Worm (Caenorhabditis elegans): Measurements from ENCODE around the gene fut-4.

fut-4 gene

DNA sequence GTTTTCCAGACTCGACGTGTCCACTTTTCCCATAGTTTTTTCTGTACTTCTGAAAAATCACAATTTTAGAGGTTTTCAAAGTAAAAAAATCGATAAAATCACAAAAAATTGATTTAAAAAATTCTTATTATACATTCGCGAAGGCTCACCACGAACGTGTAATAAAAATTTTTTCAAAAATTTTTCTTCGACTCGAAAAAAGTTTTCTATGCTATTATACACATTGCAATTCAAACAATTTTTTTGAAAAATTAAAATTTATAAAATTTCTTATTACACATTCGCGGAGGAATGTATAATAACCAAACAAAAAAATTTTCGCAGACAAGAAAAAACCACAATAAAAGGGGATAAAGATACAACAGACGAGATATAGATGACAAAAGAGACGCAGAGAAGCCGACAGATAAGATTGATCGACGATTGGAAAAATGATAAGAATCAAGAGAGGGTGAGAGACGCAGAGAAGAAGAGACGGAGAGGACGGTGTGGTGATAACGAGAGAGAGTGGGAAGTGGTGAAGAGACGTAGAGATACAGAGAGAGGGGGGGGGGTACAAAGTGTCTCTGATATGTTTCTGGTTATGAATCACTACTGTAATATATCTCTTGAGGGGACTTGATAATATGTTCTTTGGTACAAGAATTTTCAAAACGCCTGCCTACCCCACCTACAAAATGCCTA is 21.6 kb downstream of the fut-4 start, which contains the start of gene nhr-119 (continued):
- TF ChIP-seq mep-1 (tag; optimal IDR thresholded peaks at IDR 0.05) (peak; percentile 52), efl-3 (GFP tag; optimal IDR thresholded peaks at IDR 0.05) (no peak), lin-13 (GFP tag; optimal IDR thresholded peaks at IDR 0.05) (peak; percentile 26), nhr-237 (tag; optimal IDR thresholded peaks at IDR 0.05) (no peak), fkh-8 (tag; optimal IDR thresholded peaks at IDR 0.05) (no peak), egl-13 (tag; optimal IDR thresholded peaks at IDR 0.05) (no peak), skn-1 (tag; optimal IDR thresholded peaks at IDR 0.05) (peak; percentile 4), dpl-1 (GFP tag; optimal IDR thresholded peaks at IDR 0.05) (peak; percentile 32 to 58 (median 34)), sup-37 (GFP tag; optimal IDR thresholded peaks at IDR 0.05) (no peak), irx-1 (tag; optimal IDR thresholded peaks at IDR 0.05) (peak; percentile 28), ama-1 (optimal IDR thresholded peaks at IDR 0.05) (peak; percentile 0), xbp-1 (tag; optimal IDR thresholded peaks at IDR 0.05) (peak; percentile 50), nhr-12 (tag; optimal IDR thresholded peaks at IDR 0.05) (no peak)

DNA sequence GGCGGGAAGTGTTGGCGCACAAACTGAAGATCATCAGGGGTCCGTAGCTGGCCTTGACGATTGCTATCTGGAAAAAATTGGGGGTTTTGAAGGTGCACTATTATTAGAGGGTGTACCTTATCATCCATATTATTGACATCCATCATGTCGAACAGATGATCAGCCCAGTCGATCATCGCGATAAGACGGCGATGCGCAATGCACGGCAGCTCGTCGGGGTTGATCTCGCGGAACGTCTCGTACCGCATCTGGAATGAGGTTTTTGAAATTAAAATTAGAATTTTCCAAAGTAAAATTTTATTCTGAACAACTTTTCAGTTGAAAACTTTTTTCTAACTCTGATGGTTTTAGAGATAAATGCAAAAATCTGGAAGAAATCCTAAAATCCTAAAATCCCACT is 24.4 kb downstream of the fut-4 start:
- TF ChIP-seq efl-1 (optimal IDR thresholded peaks at IDR 0.05) = no peak
- TF ChIP-seq efl-1 (GFP tag; optimal IDR thresholded peaks at IDR 0.05 in 1 of 2) = peak in 1 of 2 experiments; percentile 63
- TF ChIP-seq ztf-11 (tag; optimal IDR thresholded peaks at IDR 0.05) = no peak
- no peak for TF ChIP-seq F16B12.6 (tag; optimal IDR thresholded peaks at IDR 0.05)

DNA sequence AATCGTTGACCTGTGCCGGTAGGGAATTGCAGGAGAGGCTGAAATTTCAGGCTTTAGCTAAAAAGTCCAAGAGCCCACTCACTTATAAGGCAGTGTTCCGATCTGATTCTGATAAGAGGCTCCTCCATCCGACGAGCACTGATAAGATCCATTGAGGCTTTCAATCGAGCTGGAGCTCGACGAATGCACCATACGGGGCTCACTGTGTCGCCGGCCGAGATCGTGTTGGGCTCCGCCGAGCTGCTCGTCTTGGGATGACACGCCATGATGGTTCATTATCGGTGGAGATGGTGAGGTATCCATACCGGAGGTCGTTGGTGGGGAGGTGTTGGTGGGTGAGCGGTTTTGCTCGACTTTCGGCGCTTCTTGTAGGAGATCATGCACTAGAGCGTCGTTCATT is 25.9 kb downstream of the fut-4 start:
- TF ChIP-seq efl-1 (optimal IDR thresholded peaks at IDR 0.05) (no peak), efl-1 (GFP tag; optimal IDR thresholded peaks at IDR 0.05 in 1 of 2) (peak in 1 of 2 experiments; percentile 87), blmp-1 (tag; optimal IDR thresholded peaks at IDR 0.05) (no peak), nhr-20 (tag; optimal IDR thresholded peaks at IDR 0.05) (no peak), dsc-1 (tag; optimal IDR thresholded peaks at IDR 0.05) (no peak)

DNA sequence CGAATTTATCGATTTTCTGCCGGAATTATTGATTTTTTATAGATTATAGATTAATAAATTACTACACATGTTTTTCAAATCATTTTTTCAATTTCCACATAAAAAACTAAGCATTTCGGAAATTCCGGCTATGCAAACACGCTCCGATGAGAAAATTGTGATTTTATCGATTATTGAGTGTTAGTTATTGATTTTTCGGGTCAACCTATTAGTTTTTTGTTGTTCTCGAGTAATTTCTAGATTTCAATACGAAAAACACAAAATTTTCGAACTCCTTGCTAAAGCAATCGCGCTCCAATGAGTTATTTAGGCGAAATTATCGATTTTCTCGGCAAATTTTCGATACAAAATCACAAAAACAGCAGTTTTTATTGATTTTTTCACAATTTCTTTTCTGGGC is 26.9 kb downstream of the fut-4 start:
- no peak for TF ChIP-seq fkh-8 (tag; optimal IDR thresholded peaks at IDR 0.05)
- TF ChIP-seq nhr-76 (tag; optimal IDR thresholded peaks at IDR 0.05) = no peak
- no peak for TF ChIP-seq fkh-10 (GFP tag; optimal IDR thresholded peaks at IDR 0.05)
- no peak for TF ChIP-seq fkh-4 (tag; optimal IDR thresholded peaks at IDR 0.05; ENCODE audit: borderline replicate concordance)
- no peak for TF ChIP-seq hlh-17 (GFP tag; optimal IDR thresholded peaks at IDR 0.05; ENCODE audit: borderline replicate concordance)
- TF ChIP-seq F16B12.6 (tag; optimal IDR thresholded peaks at IDR 0.05) = no peak

DNA sequence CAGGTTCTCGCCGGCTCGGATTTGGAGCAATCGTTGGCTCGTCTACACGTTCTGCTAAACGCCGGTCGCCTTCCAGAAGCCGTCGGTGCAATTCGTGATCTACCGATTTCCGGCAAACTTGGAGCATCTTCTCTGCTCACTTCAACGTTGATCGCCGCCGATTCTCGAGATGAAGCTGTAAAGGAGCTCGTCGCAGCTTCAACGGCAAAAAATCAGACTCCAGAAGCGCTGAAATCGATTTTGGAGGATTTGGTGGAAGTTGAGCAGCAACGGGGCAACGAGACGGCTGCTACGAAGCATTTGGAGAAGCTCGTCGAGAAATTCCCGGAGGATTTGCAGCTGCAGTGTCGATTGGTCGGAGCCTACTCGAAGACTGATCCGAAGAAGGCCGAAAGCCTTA is 30.6 kb downstream of the fut-4 start:
- TF ChIP-seq hlh-4 (tag; optimal IDR thresholded peaks at IDR 0.05) (no peak), vab-15 (tag; optimal IDR thresholded peaks at IDR 0.05) (no peak), tbx-2 (tag; optimal IDR thresholded peaks at IDR 0.05) (no peak), mdl-1 (tag; optimal IDR thresholded peaks at IDR 0.05) (no peak), lin-13 (GFP tag; optimal IDR thresholded peaks at IDR 0.05) (no peak), pax-3 (tag; optimal IDR thresholded peaks at IDR 0.05) (no peak), lin-14 (GFP tag; optimal IDR thresholded peaks at IDR 0.05) (no peak), ceh-90 (tag; optimal IDR thresholded peaks at IDR 0.05) (no peak), zip-4 (GFP tag; optimal IDR thresholded peaks at IDR 0.05) (no peak)

DNA sequence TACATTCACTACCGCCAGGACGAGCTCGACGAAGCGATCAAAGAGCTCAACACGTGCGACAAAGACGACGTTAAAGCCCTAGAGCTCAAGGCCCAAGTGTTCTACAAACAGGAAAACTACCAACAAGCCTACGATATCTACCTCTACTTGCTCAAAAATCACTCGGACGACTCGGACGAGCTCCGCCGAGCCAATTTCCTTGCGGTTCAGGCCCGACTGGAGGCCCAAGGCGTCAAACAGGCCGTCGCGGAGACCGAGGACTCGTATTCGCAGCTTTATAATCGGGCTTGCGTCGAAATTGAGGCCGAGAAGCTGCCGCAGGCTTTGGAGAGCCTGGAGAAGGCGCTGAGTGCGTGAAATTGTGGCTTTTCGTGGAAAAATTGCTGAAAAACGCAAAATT is 34.5 kb downstream of the fut-4 start:
- TF ChIP-seq pax-3 (tag; optimal IDR thresholded peaks at IDR 0.05) (no peak), egl-13 (tag; optimal IDR thresholded peaks at IDR 0.05) (no peak), nhr-19 (GFP tag; conservative IDR thresholded peaks at IDR 0.05) (no peak), tbx-2 (tag; optimal IDR thresholded peaks at IDR 0.05) (no peak)
